Worm (Caenorhabditis elegans) whole organism, L1 larva: ENCODE measurements around the gene fem-3.

ENCODE experiments used
- alr-1 ChIP-seq: fragments of 200-800 bp; sonication (Bioruptor generic); optimal IDR thresholded peaks from 2 replicates; lab custom pipeline; 2018; ENCODE audit warnings: borderline replicate concordance, mild to moderate bottlenecking, missing genetic modification characterization, missing compliant biosample characterization
- ceh-82 ChIP-seq, 3 experiments: fragments of 150-350 bp in 1 of 3; sonication (generic microtip) in 2 of 3; optimal IDR thresholded peaks; 2 replicates each; lab custom pipeline; 2014 to 2017; ENCODE audit warnings: missing biosample characterization in 3 of 3, missing genetic modification characterization in 3 of 3
- efl-1 ChIP-seq, 4 experiments: fragments of 150-350 bp; optimal IDR thresholded peaks in 3 of 4; peaks in 1 of 4; 1 replicate in 1 of 4; 2 replicates in 3 of 4; lab custom pipeline; 2014; ENCODE audit warnings: missing biosample characterization in 2 of 4, missing genetic modification characterization in 2 of 4, missing genetic modification reagents in 2 of 4
- egl-27 ChIP-seq, 2 experiments: fragments of 150-350 bp in 1 of 2; sonication (generic microtip); optimal IDR thresholded peaks; 3 replicates each; lab custom pipeline; 2017 to 2018; ENCODE audit warnings: missing biosample characterization in 2 of 2, missing genetic modification characterization in 2 of 2, missing genetic modification reagents in 2 of 2
- elt-2 ChIP-seq: sonication (generic microtip); optimal IDR thresholded peaks from 2 replicates; lab custom pipeline; 2016; ENCODE audit warnings: missing genetic modification characterization, mild to moderate bottlenecking, inconsistent platforms, missing compliant biosample characterization, missing genetic modification reagents
- lin-14 ChIP-seq: fragments of 200-800 bp; sonication (Bioruptor generic); optimal IDR thresholded peaks from 2 replicates; lab custom pipeline; 2018; ENCODE audit warnings: mild to moderate bottlenecking, missing genetic modification characterization, moderate library complexity, missing compliant biosample characterization
- lin-39 ChIP-seq: fragments of 150-350 bp; optimal IDR thresholded peaks from 2 replicates; lab custom pipeline; 2014; ENCODE audit warnings: missing biosample characterization, missing genetic modification reagents, missing genetic modification characterization
- nhr-28 ChIP-seq: fragments of 150-350 bp; optimal IDR thresholded peaks from 2 replicates; lab custom pipeline; 2014; ENCODE audit warnings: missing biosample characterization, missing genetic modification characterization
- nhr-71 ChIP-seq: sonication (generic microtip); optimal IDR thresholded peaks from 2 replicates; lab custom pipeline; 2016; ENCODE audit warnings: mild to moderate bottlenecking, missing genetic modification characterization, moderate library complexity, missing compliant biosample characterization
- snpc-4 ChIP-seq: fragments of 150-350 bp; optimal IDR thresholded peaks from 2 replicates; lab custom pipeline; 2014; ENCODE audit warnings: missing biosample characterization, missing genetic modification characterization
- ztf-4 ChIP-seq: fragments of 150-350 bp; optimal IDR thresholded peaks from 2 replicates; lab custom pipeline; 2014; ENCODE audit warnings: missing biosample characterization, missing genetic modification characterization

DNA sequence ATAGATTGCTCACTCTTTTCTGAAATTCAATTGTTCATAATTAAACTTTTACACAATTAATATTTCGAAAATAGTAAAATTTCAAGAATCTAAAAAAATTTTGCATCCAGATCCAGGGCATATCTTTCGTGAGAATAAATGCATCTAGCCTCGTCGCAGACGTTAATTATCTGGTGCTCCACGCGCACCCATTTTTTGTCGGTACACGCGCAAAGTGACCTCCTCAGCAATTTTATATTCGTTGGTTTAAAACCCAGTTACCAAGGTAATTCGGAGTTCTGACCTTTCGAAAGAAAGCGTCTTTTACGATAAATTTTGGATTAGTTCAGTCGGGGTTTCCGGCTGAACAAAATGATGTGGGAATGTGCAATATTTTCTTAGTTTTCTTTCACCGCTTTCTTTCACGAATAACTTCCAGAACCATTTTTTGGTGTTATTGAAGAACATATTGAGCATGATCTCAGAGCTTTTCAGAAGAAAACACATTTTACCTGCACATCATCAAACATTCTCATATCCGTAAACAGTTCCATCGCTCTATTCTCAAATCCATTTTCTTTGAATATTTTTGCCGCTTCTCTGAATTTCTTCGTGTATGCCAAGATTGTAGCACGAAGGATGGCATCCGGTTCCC is 35.5 kb downstream of the fem-3 start:
- TF ChIP-seq snpc-4: no peak
- no peak for TF ChIP-seq alr-1 (tag; lab: Kevin White, UChicago)
- TF ChIP-seq egl-27 (tag; optimal IDR thresholded peaks at IDR 0.05; lab: Kevin White, UChicago): no peak
- TF ChIP-seq lin-14 (GFP tag; lab: Kevin White, UChicago): no peak
- TF ChIP-seq nhr-71 (tag; lab: Kevin White, UChicago): no peak
- TF ChIP-seq lin-39 (tag; lab: Kevin White, UChicago): no peak
- no peak for TF ChIP-seq ztf-4 (tag; lab: Kevin White, UChicago)
- no peak for TF ChIP-seq elt-2 (tag; lab: Kevin White, UChicago)
- TF ChIP-seq nhr-28 (tag; lab: Kevin White, UChicago): no peak
- TF ChIP-seq ceh-82 (tag; optimal IDR thresholded peaks at IDR 0.05; lab: Kevin White, UChicago): no peak
- no peak for TF ChIP-seq efl-1 (optimal IDR thresholded peaks at IDR 0.05; lab: Kevin White, UChicago)
- no peak for TF ChIP-seq efl-1 (GFP tag; optimal IDR thresholded peaks at IDR 0.05 in 1 of 2; lab: Kevin White, UChicago)
